Worm (Caenorhabditis elegans): ENCODE data around the gene irld-1.

- TF ChIP-seq flt-1 (GFP tag; IDR thresholded peaks at IDR 0.05) (no peak), ref-1 (GFP tag; conservative IDR thresholded peaks at IDR 0.05) (no peak)
These were observed 49.6 kb downstream of the irld-1 start, which contains the start of gene F13A2.10 for ce11 chrV:4386173-4386572.

Measured in whole organism, midembryonic.